Worm (Caenorhabditis elegans) whole organism, L3 larva: ENCODE data around the gene rmd-2.

Experiments used
- R02D3.7 ChIP-seq: fragments of 150-350 bp; optimal IDR thresholded peaks from 2 replicates; lab custom pipeline; 2014; ENCODE audit warnings: missing biosample characterization, missing genetic modification characterization
- ZK546.5 ChIP-seq: sonication (generic microtip); optimal IDR thresholded peaks from 2 replicates; lab custom pipeline; 2017; ENCODE audit warnings: missing biosample characterization, missing genetic modification characterization
- aly-2 ChIP-seq: fragments of 150-350 bp; optimal IDR thresholded peaks from 2 replicates; lab custom pipeline; 2014; ENCODE audit warnings: missing biosample characterization, missing genetic modification characterization
- ama-1 ChIP-seq: fragments of 150-350 bp; optimal IDR thresholded peaks from 2 replicates; lab custom pipeline; 2018
- ceh-16 ChIP-seq: sonication (generic microtip); optimal IDR thresholded peaks from 2 replicates; lab custom pipeline; 2017; ENCODE audit warnings: missing biosample characterization, missing genetic modification characterization
- ceh-28 ChIP-seq: fragments of 150-350 bp; optimal IDR thresholded peaks from 2 replicates; lab custom pipeline; 2014; ENCODE audit warnings: missing biosample characterization, missing genetic modification reagents, missing genetic modification characterization
- ceh-82 ChIP-seq: fragments of 150-350 bp; optimal IDR thresholded peaks from 2 replicates; lab custom pipeline; 2014; ENCODE audit warnings: missing biosample characterization, missing genetic modification characterization
- ceh-9 ChIP-seq: sonication (generic microtip); optimal IDR thresholded peaks from 2 replicates; lab custom pipeline; 2018; ENCODE audit warnings: missing biosample characterization, missing genetic modification characterization
- daf-12 ChIP-seq: fragments of 150-350 bp; optimal IDR thresholded peaks from 2 replicates; lab custom pipeline; 2014; ENCODE audit warnings: missing biosample characterization, missing genetic modification reagents, missing genetic modification characterization
- egl-27 ChIP-seq: sonication (generic microtip); optimal IDR thresholded peaks from 4 replicates; lab custom pipeline; 2017; ENCODE audit warnings: missing biosample characterization, missing genetic modification reagents, missing genetic modification characterization
- egl-5 ChIP-seq: fragments of 150-350 bp; optimal IDR thresholded peaks from 2 replicates; lab custom pipeline; 2017; ENCODE audit warnings: missing biosample characterization, missing genetic modification reagents, missing genetic modification characterization, inconsistent platforms
- elt-1 ChIP-seq: fragments of 150-350 bp; optimal IDR thresholded peaks from 2 replicates; lab custom pipeline; 2014; ENCODE audit warnings: missing biosample characterization, missing genetic modification characterization
- elt-2 ChIP-seq: sonication (generic microtip); optimal IDR thresholded peaks from 2 replicates; lab custom pipeline; 2016; ENCODE audit warnings: missing genetic modification reagents, mild to moderate bottlenecking, missing genetic modification characterization, missing compliant biosample characterization
- elt-3 ChIP-seq, 3 experiments: fragments of 150-350 bp in 1 of 3; sonication (generic microtip) in 2 of 3; optimal IDR thresholded peaks; 2 replicates in 2 of 3; 4 replicates in 1 of 3; lab custom pipeline; 2014 to 2017; ENCODE audit warnings: missing biosample characterization in 3 of 3, missing genetic modification characterization in 3 of 3
- eor-1 ChIP-seq, 2 experiments: fragments of 150-350 bp; optimal IDR thresholded peaks; 2 replicates each; lab custom pipeline; 2014 to 2018; ENCODE audit warnings: missing biosample characterization in 2 of 2, missing genetic modification characterization in 2 of 2
- fkh-10 ChIP-seq: sonication (generic microtip); optimal IDR thresholded peaks from 2 replicates; lab custom pipeline; 2017; ENCODE audit warnings: missing biosample characterization, missing genetic modification reagents, missing genetic modification characterization
- fkh-2 ChIP-seq: fragments of 150-350 bp; optimal IDR thresholded peaks from 2 replicates; lab custom pipeline; 2014; ENCODE audit warnings: missing biosample characterization, missing genetic modification reagents, missing genetic modification characterization
- fos-1 ChIP-seq: fragments of 150-350 bp; optimal IDR thresholded peaks from 2 replicates; lab custom pipeline; 2014; ENCODE audit warnings: missing biosample characterization, missing genetic modification characterization
- hmg-11 ChIP-seq: sonication (generic microtip); optimal IDR thresholded peaks from 2 replicates; lab custom pipeline; 2016; ENCODE audit warnings: missing genetic modification characterization, missing compliant biosample characterization
- jun-1 ChIP-seq: fragments of 150-350 bp; optimal IDR thresholded peaks from 2 replicates; lab custom pipeline; 2014; ENCODE audit warnings: missing biosample characterization, missing genetic modification reagents, missing genetic modification characterization
- lin-15B ChIP-seq: fragments of 150-350 bp; optimal IDR thresholded peaks from 2 replicates; lab custom pipeline; 2014; ENCODE audit warnings: missing biosample characterization, missing genetic modification characterization
- lin-39 ChIP-seq: fragments of 150-350 bp; optimal IDR thresholded peaks from 2 replicates; lab custom pipeline; 2018; ENCODE audit warnings: missing biosample characterization, missing genetic modification reagents, missing genetic modification characterization
- lsy-12 ChIP-seq: sonication (generic microtip); optimal IDR thresholded peaks from 2 replicates; lab custom pipeline; 2016; ENCODE audit warnings: mild to moderate bottlenecking, missing genetic modification characterization, missing compliant biosample characterization
- mdl-1 ChIP-seq: fragments of 150-350 bp; optimal IDR thresholded peaks from 2 replicates; lab custom pipeline; 2014; ENCODE audit warnings: missing biosample characterization, missing genetic modification characterization
- mml-1 ChIP-seq: fragments of 150-350 bp; sonication (generic microtip); optimal IDR thresholded peaks from 3 replicates; lab custom pipeline; 2014; ENCODE audit warnings: missing biosample characterization, missing genetic modification characterization
- nfya-1 ChIP-seq: sonication (generic microtip); optimal IDR thresholded peaks from 2 replicates; lab custom pipeline; 2017; ENCODE audit warnings: missing genetic modification characterization, mild to moderate bottlenecking, missing compliant biosample characterization, antibody characterized with exemption, moderate library complexity; ENCODE audit not compliant: insufficient read depth
- nhr-11 ChIP-seq: fragments of 150-350 bp; optimal IDR thresholded peaks from 2 replicates; lab custom pipeline; 2014; ENCODE audit warnings: missing biosample characterization, missing genetic modification characterization
- nhr-12 ChIP-seq: fragments of 150-350 bp; optimal IDR thresholded peaks from 2 replicates; lab custom pipeline; 2014; ENCODE audit warnings: missing biosample characterization, missing genetic modification characterization
- nhr-23 ChIP-seq: fragments of 150-350 bp; optimal IDR thresholded peaks from 2 replicates; lab custom pipeline; 2014; ENCODE audit warnings: missing biosample characterization, missing genetic modification reagents, missing genetic modification characterization
- nhr-237 ChIP-seq: fragments of 150-350 bp; optimal IDR thresholded peaks from 2 replicates; lab custom pipeline; 2014; ENCODE audit warnings: missing biosample characterization, missing genetic modification characterization
- nhr-25 ChIP-seq: sonication (generic microtip); optimal IDR thresholded peaks from 2 replicates; lab custom pipeline; 2017; ENCODE audit warnings: missing biosample characterization, missing genetic modification characterization
- nhr-28 ChIP-seq: fragments of 150-350 bp; optimal IDR thresholded peaks from 2 replicates; lab custom pipeline; 2014; ENCODE audit warnings: missing biosample characterization, missing genetic modification characterization
- nhr-43 ChIP-seq: sonication (generic microtip); optimal IDR thresholded peaks from 2 replicates; lab custom pipeline; 2016; ENCODE audit warnings: mild to moderate bottlenecking, missing genetic modification characterization, missing compliant biosample characterization; ENCODE audit not compliant: poor library complexity, severe bottlenecking
- nhr-67 ChIP-seq: fragments of 150-350 bp; optimal IDR thresholded peaks from 2 replicates; lab custom pipeline; 2014; ENCODE audit warnings: missing biosample characterization, missing genetic modification characterization
- nhr-76 ChIP-seq: fragments of 150-350 bp; sonication (generic microtip); optimal IDR thresholded peaks from 5 replicates; lab custom pipeline; 2014; ENCODE audit warnings: missing biosample characterization, missing genetic modification characterization
- nhr-77 ChIP-seq: fragments of 150-350 bp; optimal IDR thresholded peaks from 2 replicates; lab custom pipeline; 2014; ENCODE audit warnings: missing biosample characterization, missing genetic modification characterization
- pha-4 ChIP-seq: fragments of 150-350 bp; optimal IDR thresholded peaks from 2 replicates; lab custom pipeline; 2014; ENCODE audit warnings: missing biosample characterization, missing genetic modification reagents, missing genetic modification characterization
- pqm-1 ChIP-seq: fragments of 150-350 bp; optimal IDR thresholded peaks from 2 replicates; lab custom pipeline; 2017; ENCODE audit warnings: missing biosample characterization, missing genetic modification characterization, inconsistent platforms
- sea-2 ChIP-seq: fragments of 150-350 bp; sonication (generic microtip); optimal IDR thresholded peaks from 4 replicates; lab custom pipeline; 2014; ENCODE audit warnings: missing biosample characterization, missing genetic modification reagents, missing genetic modification characterization
- skn-1 ChIP-seq: fragments of 150-350 bp; optimal IDR thresholded peaks from 2 replicates; lab custom pipeline; 2014; ENCODE audit warnings: missing biosample characterization, missing genetic modification characterization
- snpc-4 ChIP-seq: fragments of 150-350 bp; optimal IDR thresholded peaks from 2 replicates; lab custom pipeline; 2014; ENCODE audit warnings: missing biosample characterization, missing genetic modification characterization
- tbx-2 ChIP-seq: sonication (generic microtip); optimal IDR thresholded peaks from 2 replicates; lab custom pipeline; 2016; ENCODE audit warnings: mild to moderate bottlenecking, missing genetic modification characterization, missing compliant biosample characterization
- unc-39 ChIP-seq: sonication (generic microtip); optimal IDR thresholded peaks from 4 replicates; lab custom pipeline; 2017; ENCODE audit warnings: missing biosample characterization, missing genetic modification characterization
- unc-62 ChIP-seq: fragments of 150-350 bp; sonication (generic microtip); optimal IDR thresholded peaks from 4 replicates; lab custom pipeline; 2014; ENCODE audit warnings: missing biosample characterization, missing genetic modification reagents, missing genetic modification characterization
- zag-1 ChIP-seq: fragments of 150-350 bp; optimal IDR thresholded peaks from 2 replicates; lab custom pipeline; 2014; ENCODE audit warnings: missing biosample characterization, missing genetic modification characterization
- ztf-11 ChIP-seq: fragments of 150-350 bp; optimal IDR thresholded peaks from 2 replicates; lab custom pipeline; 2014; ENCODE audit warnings: missing biosample characterization, missing genetic modification characterization
- ztf-4 ChIP-seq: fragments of 150-350 bp; optimal IDR thresholded peaks from 2 replicates; lab custom pipeline; 2014; ENCODE audit warnings: missing biosample characterization, missing genetic modification characterization

Gene rmd-2

DNA sequence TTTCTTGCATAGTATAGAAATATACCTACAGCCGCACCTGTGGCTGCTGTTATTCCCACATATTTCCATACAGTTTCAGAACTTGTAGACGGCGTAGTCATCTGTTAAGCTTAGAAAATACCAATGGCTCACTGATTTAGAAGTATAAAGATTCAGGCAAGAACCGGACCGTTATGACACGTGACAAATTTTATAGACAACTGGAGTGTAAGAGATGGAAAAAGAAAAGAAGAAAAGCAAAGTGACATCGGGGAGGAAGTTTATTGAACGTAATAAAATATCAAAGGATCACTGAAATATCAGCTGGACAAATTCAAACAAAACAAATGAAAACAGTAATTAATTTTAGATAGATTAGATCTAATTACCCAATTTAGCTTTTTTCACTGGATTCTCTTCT, at the start of gene rmd-2:
rmd-2 (minus strand) TSS at position 101 of the 400 bp plus-strand sequence.
- TF ChIP-seq eor-1 (tag; optimal IDR thresholded peaks at IDR 0.05; lab: Kevin White, UChicago) (no peak), sea-2 (GFP tag; lab: Kevin White, UChicago) (no peak), unc-39 (tag; lab: Kevin White, UChicago) (no peak), nhr-28 (tag; lab: Kevin White, UChicago) (no peak), ceh-28 (tag; lab: Kevin White, UChicago) (no peak), nhr-77 (no peak), pqm-1 (no peak), nhr-237 (no peak), ztf-4 (no peak), nhr-43 (no peak), nhr-23 (tag; lab: Kevin White, UChicago) (no peak), pha-4 (no peak), egl-5 (no peak), nhr-76 (tag; lab: Kevin White, UChicago) (no peak), elt-3 (tag; optimal IDR thresholded peaks at IDR 0.05; lab: Kevin White, UChicago) (no peak), mml-1 (tag; lab: Kevin White, UChicago) (no peak)

DNA sequence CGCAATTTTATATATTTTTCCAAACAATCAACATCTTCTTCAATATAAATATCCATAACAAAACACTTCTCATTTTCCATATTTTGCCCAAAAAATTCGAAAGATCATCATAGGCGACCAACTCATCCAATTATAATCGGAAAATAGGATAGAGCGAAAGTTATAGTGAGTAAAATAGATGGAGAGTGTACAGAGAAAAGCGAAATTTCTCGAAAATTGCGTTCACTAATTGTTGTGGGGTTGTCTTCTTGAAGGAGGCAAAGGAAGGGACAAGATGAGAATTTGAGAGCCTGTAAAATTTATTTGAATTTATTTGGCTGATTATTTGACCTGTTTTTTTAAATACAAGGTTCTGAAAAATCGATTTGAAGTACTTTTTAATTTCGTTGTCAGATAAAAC, 49.5 kb upstream of the rmd-2 start:
- TF ChIP-seq nhr-23 (tag; lab: Kevin White, UChicago) (peak; percentile 2), aly-2 (no peak), unc-62 (GFP tag; lab: Kevin White, UChicago) (no peak)

DNA sequence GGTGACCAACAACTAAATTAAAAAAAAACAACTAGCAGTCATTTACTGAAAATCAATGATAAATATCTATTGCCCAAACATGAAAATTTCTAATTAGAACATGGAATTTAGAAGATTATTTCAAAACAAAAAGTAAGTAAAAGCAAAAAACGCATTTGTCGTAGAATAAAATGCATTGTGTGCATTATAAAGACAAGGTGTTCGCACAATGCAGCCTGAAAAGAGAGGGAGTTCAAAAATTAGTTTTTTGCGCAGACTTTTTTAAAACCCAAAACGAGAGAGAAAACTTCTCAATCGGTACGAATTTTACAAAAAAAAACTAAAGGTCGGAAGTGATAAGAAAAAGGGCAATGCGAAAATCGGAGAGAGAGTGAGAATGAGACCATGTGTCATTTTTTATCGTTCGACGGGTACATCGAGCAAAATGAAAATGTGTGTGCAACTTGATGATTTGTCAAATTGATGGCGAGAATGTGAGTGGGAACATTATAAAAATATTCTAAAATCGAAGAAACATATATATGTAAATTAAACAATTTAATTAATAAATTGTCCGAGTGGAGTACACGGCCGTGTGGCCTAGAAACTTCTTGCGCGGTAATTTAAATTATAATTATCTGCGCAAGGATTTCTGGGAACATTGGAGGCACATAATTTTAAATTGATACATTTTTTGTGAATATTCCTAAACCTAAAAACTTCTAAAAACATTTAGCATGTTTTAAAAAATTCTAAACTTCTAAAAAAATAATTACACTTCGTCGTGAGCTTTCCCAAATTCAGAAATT, 45.5 kb upstream of the rmd-2 start:
- no peak for TF ChIP-seq ztf-4
- no peak for TF ChIP-seq daf-12 (tag; lab: Kevin White, UChicago)
- TF ChIP-seq pha-4, result peak; percentile 46
- no peak for TF ChIP-seq R02D3.7 (tag; lab: Kevin White, UChicago)
- no peak for TF ChIP-seq nhr-11 (tag; lab: Kevin White, UChicago)
- no peak for TF ChIP-seq nhr-25
- no peak for TF ChIP-seq ceh-28 (tag; lab: Kevin White, UChicago)
- no peak for TF ChIP-seq jun-1 (tag; lab: Kevin White, UChicago)
- no peak for TF ChIP-seq sea-2 (GFP tag; lab: Kevin White, UChicago)
- TF ChIP-seq nfya-1 (tag; lab: Kevin White, UChicago), result peak; percentile 47
- TF ChIP-seq ama-1 (lab: Kevin White, UChicago), result no peak
- TF ChIP-seq unc-62 (GFP tag; lab: Kevin White, UChicago), result no peak
- no peak for TF ChIP-seq lin-15B
- peak; percentile 54 for TF ChIP-seq pqm-1
- TF ChIP-seq elt-3 (tag; optimal IDR thresholded peaks at IDR 0.05; lab: Kevin White, UChicago), result peak in 1 of 3 experiments; percentile 31
- TF ChIP-seq mdl-1, result no peak
- TF ChIP-seq lin-39 (tag; lab: Kevin White, UChicago), result no peak
- no peak for TF ChIP-seq nhr-12 (tag; lab: Kevin White, UChicago)
- TF ChIP-seq zag-1 (tag; lab: Kevin White, UChicago), result no peak
- no peak for TF ChIP-seq egl-5
- TF ChIP-seq nhr-77, result no peak
- no peak for TF ChIP-seq ceh-82 (tag; lab: Kevin White, UChicago)
- no peak for TF ChIP-seq eor-1 (tag; optimal IDR thresholded peaks at IDR 0.05; lab: Kevin White, UChicago)
- TF ChIP-seq nhr-67 (tag; lab: Kevin White, UChicago), result no peak
- TF ChIP-seq fkh-10 (GFP tag; lab: Kevin White, UChicago), result no peak
- TF ChIP-seq elt-1 (tag; lab: Kevin White, UChicago), result no peak
- no peak for TF ChIP-seq hmg-11 (tag; lab: Kevin White, UChicago)
- no peak for TF ChIP-seq tbx-2 (tag; lab: Kevin White, UChicago)
- TF ChIP-seq unc-39 (tag; lab: Kevin White, UChicago), result no peak
- no peak for TF ChIP-seq fos-1 (tag; lab: Kevin White, UChicago)
- no peak for TF ChIP-seq nhr-76 (tag; lab: Kevin White, UChicago)
- TF ChIP-seq nhr-23 (tag; lab: Kevin White, UChicago), result peak; percentile 19
- no peak for TF ChIP-seq ztf-11 (tag; lab: Kevin White, UChicago)
- TF ChIP-seq elt-2 (tag; lab: Kevin White, UChicago), result peak; percentile 70
- TF ChIP-seq egl-27 (tag; lab: Kevin White, UChicago), result no peak
- no peak for TF ChIP-seq nhr-237
- no peak for TF ChIP-seq nhr-43
- TF ChIP-seq mml-1 (tag; lab: Kevin White, UChicago), result no peak
- no peak for TF ChIP-seq fkh-2
- no peak for TF ChIP-seq ceh-9 (tag; lab: Kevin White, UChicago)
- no peak for TF ChIP-seq nhr-28 (tag; lab: Kevin White, UChicago)
- no peak for TF ChIP-seq lsy-12 (tag; lab: Kevin White, UChicago)
- TF ChIP-seq aly-2, result no peak
- peak; percentile 23 for TF ChIP-seq skn-1 (tag; lab: Kevin White, UChicago)
- TF ChIP-seq ceh-16 (tag; lab: Kevin White, UChicago), result no peak
- TF ChIP-seq snpc-4 (tag; lab: Kevin White, UChicago), result no peak
- no peak for TF ChIP-seq ZK546.5 (tag; lab: Kevin White, UChicago)
